Worm (Caenorhabditis elegans) whole organism, early embryonic: ENCODE data around the gene exc-15.

Experiments
- B0310.2 ChIP-seq: sonication (generic microtip); optimal IDR thresholded peaks from 2 replicates; lab custom pipeline; 2016; ENCODE audit warnings: mild to moderate bottlenecking, missing genetic modification characterization, missing compliant biosample characterization
- F13C5.2 ChIP-seq: sonication (generic microtip); optimal IDR thresholded peaks from 2 replicates; lab custom pipeline; 2017; ENCODE audit warnings: mild to moderate bottlenecking, missing genetic modification characterization, inconsistent platforms, missing compliant biosample characterization
- aly-1 ChIP-seq: sonication (generic microtip); optimal IDR thresholded peaks from 2 replicates; lab custom pipeline; 2016; ENCODE audit warnings: missing genetic modification characterization, missing compliant biosample characterization
- ama-1 ChIP-seq: fragments of 150-350 bp; optimal IDR thresholded peaks from 2 replicates; lab custom pipeline; 2014
- ceh-13 ChIP-seq: fragments of 200-800 bp; sonication (Bioruptor generic); optimal IDR thresholded peaks from 2 replicates; lab custom pipeline; 2018; ENCODE audit warnings: mild to moderate bottlenecking, missing genetic modification characterization, missing compliant biosample characterization
- ceh-36 ChIP-seq: sonication (generic microtip); optimal IDR thresholded peaks from 2 replicates; lab custom pipeline; 2016; ENCODE audit warnings: missing genetic modification characterization, inconsistent platforms, missing compliant biosample characterization
- ets-7 ChIP-seq: sonication (generic microtip); optimal IDR thresholded peaks from 2 replicates; lab custom pipeline; 2016; ENCODE audit warnings: missing genotype, missing genetic modification characterization, missing compliant biosample characterization
- flt-1 ChIP-seq: fragments of 200-800 bp; sonication (Bioruptor generic); IDR thresholded peaks from 2 replicates; pipeline ENCODE4 v1.3.6; 2022; ENCODE audit warnings: missing genetic modification characterization, missing compliant biosample characterization
- hmbx-1 ChIP-seq: sonication (generic microtip); optimal IDR thresholded peaks from 2 replicates; lab custom pipeline; 2016; ENCODE audit warnings: mild to moderate bottlenecking, missing genetic modification characterization, missing compliant biosample characterization
- hmg-4 ChIP-seq: fragments of 200-800 bp; sonication (Bioruptor generic); optimal IDR thresholded peaks from 2 replicates; lab custom pipeline; 2018; ENCODE audit warnings: mild to moderate bottlenecking, missing genetic modification characterization, missing compliant biosample characterization
- hnd-1 ChIP-seq: sonication (generic microtip); optimal IDR thresholded peaks from 2 replicates; lab custom pipeline; 2016; ENCODE audit warnings: missing genetic modification characterization, missing compliant biosample characterization
- pes-1 ChIP-seq: fragments of 200-800 bp; sonication (Bioruptor generic); IDR thresholded peaks from 2 replicates; pipeline ENCODE4 v1.3.6; 2022; ENCODE audit warnings: missing genetic modification reagents, missing genetic modification characterization, missing compliant biosample characterization
- scrt-1 ChIP-seq: fragments of 200-800 bp; sonication (Bioruptor generic); IDR thresholded peaks from 2 replicates; pipeline ENCODE4 v1.3.6; 2022; ENCODE audit warnings: missing genetic modification characterization, missing compliant biosample characterization
- sea-1 ChIP-seq: fragments of 200-800 bp; sonication (Bioruptor generic); conservative IDR thresholded peaks from 2 replicates; pipeline ENCODE4 v1.3.6; 2022; ENCODE audit warnings: missing genetic modification characterization, missing compliant biosample characterization
- tbx-11 ChIP-seq: fragments of 200-800 bp; sonication (Bioruptor generic); IDR thresholded peaks from 2 replicates; pipeline ENCODE4 v1.3.6; 2022; ENCODE audit warnings: missing genetic modification characterization, missing compliant biosample characterization
- tbx-37 ChIP-seq: fragments of 200-800 bp; sonication (Bioruptor generic); conservative IDR thresholded peaks from 2 replicates; pipeline ENCODE4 v1.3.6; 2022; ENCODE audit warnings: missing genetic modification reagents, missing genetic modification characterization, missing compliant biosample characterization
- tra-4 ChIP-seq: sonication (generic microtip); optimal IDR thresholded peaks from 2 replicates; lab custom pipeline; 2017; ENCODE audit warnings: missing genetic modification characterization, missing compliant biosample characterization

The exc-15 gene

ce11 chrV:4483049-4483507, at the start of gene exc-15:
TSS of gene exc-15 (plus strand) at chrV:4483459.
- TF ChIP-seq scrt-1 (GFP tag; lab: Robert Waterston, UW) (no peak), F13C5.2 (tag; lab: Kevin White, UChicago) (no peak), ama-1 (no peak), hmbx-1 (tag; lab: Kevin White, UChicago) (no peak), tra-4 (tag; lab: Kevin White, UChicago) (no peak), pes-1 (no peak), ceh-36 (no peak), aly-1 (tag; lab: Kevin White, UChicago) (no peak)

ce11 chrV:4435411-4435981, 47.8 kb upstream of the exc-15 start, which contains the start of gene Y47D7A.13:
TSS of gene Y47D7A.13 (minus strand) at chrV:4435927.
- TF ChIP-seq ama-1 (no peak), pes-1 (no peak), F13C5.2 (tag; lab: Kevin White, UChicago) (no peak), aly-1 (tag; lab: Kevin White, UChicago) (no peak), hnd-1 (tag; lab: Kevin White, UChicago) (no peak), ceh-36 (no peak), ceh-13 (no peak), ets-7 (tag; lab: Kevin White, UChicago) (no peak)

ce11 chrV:4437215-4437614, 46.0 kb upstream of the exc-15 start:
- no peak for TF ChIP-seq tbx-11

- TF ChIP-seq scrt-1 (GFP tag; lab: Robert Waterston, UW) (no peak), ceh-36 (no peak), ama-1 (no peak), B0310.2 (no peak), pes-1 (no peak), ceh-13 (no peak), F13C5.2 (tag; lab: Kevin White, UChicago) (no peak), tra-4 (tag; lab: Kevin White, UChicago) (no peak), aly-1 (tag; lab: Kevin White, UChicago) (no peak), sea-1 (GFP tag; lab: Robert Waterston, UW) (no peak), hnd-1 (tag; lab: Kevin White, UChicago) (no peak), tbx-11 (no peak)
Observed at ce11 chrV:4442749-4443381, 40.4 kb upstream of the exc-15 start, which contains the start of gene rft-1. TSS of gene rft-1 (minus strand) at chrV:4443223.

- TF ChIP-seq ceh-13 (no peak), tra-4 (tag; lab: Kevin White, UChicago) (no peak), sea-1 (GFP tag; lab: Robert Waterston, UW) (no peak), ama-1 (no peak), flt-1 (no peak), tbx-11 (no peak), tbx-37 (no peak), ceh-36 (no peak), hmbx-1 (tag; lab: Kevin White, UChicago) (no peak), B0310.2 (no peak), pes-1 (no peak), hmg-4 (GFP tag; lab: Kevin White, UChicago) (no peak)
Observed at ce11 chrV:4447637-4448036, 35.6 kb upstream of the exc-15 start.

- peak; percentile 59 for TF ChIP-seq F13C5.2 (tag; lab: Kevin White, UChicago)
- no peak for TF ChIP-seq flt-1
Observed at ce11 chrV:4450523-4451089, 32.7 kb upstream of the exc-15 start, which contains the start of gene rft-2. TSS of gene rft-2 (minus strand) at chrV:4450563.

ce11 chrV:4454634-4455033, 28.6 kb upstream of the exc-15 start, which contains the start of gene gnrr-5:
TSS of gene gnrr-5 (minus strand) at chrV:4454734.
- TF ChIP-seq flt-1 (no peak), hnd-1 (tag; lab: Kevin White, UChicago) (no peak), hmg-4 (GFP tag; lab: Kevin White, UChicago) (no peak), tra-4 (tag; lab: Kevin White, UChicago) (no peak), sea-1 (GFP tag; lab: Robert Waterston, UW) (no peak), ceh-36 (no peak), tbx-37 (no peak), ama-1 (no peak), pes-1 (no peak), scrt-1 (GFP tag; lab: Robert Waterston, UW) (no peak), F13C5.2 (tag; lab: Kevin White, UChicago) (no peak), tbx-11 (no peak)

ce11 chrV:4471065-4471464, 12.2 kb upstream of the exc-15 start, which contains the start of gene T08H10.3:
TSS of gene T08H10.3 (plus strand) at chrV:4471365.
- TF ChIP-seq F13C5.2 (tag; lab: Kevin White, UChicago) (no peak), ets-7 (tag; lab: Kevin White, UChicago) (no peak), pes-1 (no peak), aly-1 (tag; lab: Kevin White, UChicago) (no peak), hnd-1 (tag; lab: Kevin White, UChicago) (no peak), tra-4 (tag; lab: Kevin White, UChicago) (no peak), ama-1 (no peak), ceh-13 (no peak), ceh-36 (no peak), sea-1 (GFP tag; lab: Robert Waterston, UW) (no peak), flt-1 (no peak), hmbx-1 (tag; lab: Kevin White, UChicago) (no peak), scrt-1 (GFP tag; lab: Robert Waterston, UW) (no peak), tbx-37 (no peak), B0310.2 (no peak), hmg-4 (GFP tag; lab: Kevin White, UChicago) (no peak)
